Fruit fly (Drosophila melanogaster) whole organism, wandering third instar larva: ENCODE results near the gene Calx.
A peak's percentile ranks its signal among the peaks of the same experiment; 100 is the strongest.

Source experiments
- Abd-B ChIP-seq: fragments of >200 bp; optimal IDR thresholded peaks from 2 replicates; lab custom pipeline; 2017; ENCODE audit warnings: missing biosample characterization, missing genetic modification characterization
- CG32264 ChIP-seq: fragments of 200-800 bp; sonication (Bioruptor generic); optimal IDR thresholded peaks from 2 replicates; lab custom pipeline; 2016; ENCODE audit warnings: missing biosample characterization, missing genetic modification characterization
- CG9705 ChIP-seq: fragments of 200-800 bp; sonication (Bioruptor generic); optimal IDR thresholded peaks from 2 replicates; lab custom pipeline; 2018; ENCODE audit warnings: missing biosample characterization, mild to moderate bottlenecking, missing genetic modification characterization
- CrebA ChIP-seq: fragments of 200-800 bp; sonication (Bioruptor generic); optimal IDR thresholded peaks from 2 replicates; lab custom pipeline; 2016; ENCODE audit warnings: missing biosample characterization, mild to moderate bottlenecking, missing genetic modification characterization, borderline replicate concordance
- Dfd ChIP-seq: fragments of >200 bp; optimal IDR thresholded peaks from 2 replicates; lab custom pipeline; 2017; ENCODE audit warnings: missing biosample characterization, missing genetic modification characterization
- Dif ChIP-seq: fragments of 200-275, 200-300 bp; sonication (Bioruptor generic); optimal IDR thresholded peaks from 2 replicates; lab custom pipeline; 2018; ENCODE audit warnings: missing biosample characterization, missing genetic modification characterization; ENCODE audit not compliant: partially characterized antibody
- GATAd ChIP-seq: sonication (Bioruptor generic); optimal IDR thresholded peaks from 2 replicates; lab custom pipeline; 2016; ENCODE audit warnings: missing biosample characterization, missing genetic modification characterization
- Hnf4 ChIP-seq: fragments of 200-800 bp; sonication (Bioruptor generic); optimal IDR thresholded peaks from 2 replicates; lab custom pipeline; 2016; ENCODE audit warnings: missing biosample characterization, mild to moderate bottlenecking, missing genetic modification characterization
- Hr78 ChIP-seq: fragments of >200 bp; optimal IDR thresholded peaks from 2 replicates; lab custom pipeline; 2017; ENCODE audit warnings: missing biosample characterization, missing genetic modification characterization
- Hr83 ChIP-seq: fragments of 200-300 bp; sonication (Bioruptor generic); optimal IDR thresholded peaks from 2 replicates; lab custom pipeline; 2016; ENCODE audit warnings: missing biosample characterization, mild to moderate bottlenecking, missing genetic modification characterization, moderate library complexity; ENCODE audit not compliant: poor library complexity, severe bottlenecking
- Jra ChIP-seq: sonication (Bioruptor generic); optimal IDR thresholded peaks from 2 replicates; lab custom pipeline; 2016; ENCODE audit warnings: missing biosample characterization, missing genetic modification characterization
- Mio ChIP-seq: sonication (Bioruptor generic); optimal IDR thresholded peaks from 2 replicates; lab custom pipeline; 2016; ENCODE audit warnings: missing biosample characterization, missing genetic modification characterization
- Myc ChIP-seq: fragments of >200 bp; optimal IDR thresholded peaks from 2 replicates; lab custom pipeline; 2017
- N ChIP-seq: fragments of >200 bp; optimal IDR thresholded peaks from 2 replicates; lab custom pipeline; 2018; ENCODE audit warnings: missing biosample characterization, missing external identifiers, missing genetic modification characterization
- Rel ChIP-seq, 2 experiments: fragments of 200-800 bp; sonication (Bioruptor generic) in 1 of 2; optimal IDR thresholded peaks; 2 replicates in 1 of 2; 3 replicates in 1 of 2; lab custom pipeline; 2016 to 2019; ENCODE audit warnings: mild to moderate bottlenecking in 2 of 2, missing biosample characterization in 2 of 2, missing genetic modification characterization in 2 of 2, moderate library complexity in 1 of 2
- Sp1 ChIP-seq: fragments of 200-800 bp; sonication (Bioruptor generic); optimal IDR thresholded peaks from 3 replicates; lab custom pipeline; 2019; ENCODE audit warnings: missing biosample characterization, mild to moderate bottlenecking, missing genetic modification characterization, moderate library complexity
- Vsx2 ChIP-seq: fragments of 200-300, 225-300 bp; sonication (Bioruptor generic); optimal IDR thresholded peaks from 2 replicates; lab custom pipeline; 2018; ENCODE audit warnings: missing biosample characterization, missing genetic modification characterization; ENCODE audit not compliant: partially characterized antibody
- br ChIP-seq: fragments of 200-800 bp; sonication (Bioruptor generic); optimal IDR thresholded peaks from 2 replicates; lab custom pipeline; 2016; ENCODE audit warnings: missing biosample characterization, missing genetic modification characterization
- brk ChIP-seq: fragments of 200-800 bp; sonication (Bioruptor generic); optimal IDR thresholded peaks from 2 replicates; lab custom pipeline; 2016; ENCODE audit warnings: missing biosample characterization, mild to moderate bottlenecking, missing genetic modification characterization
- dl ChIP-seq, 2 experiments: fragments of 175-275, 200-275 bp in 1 of 2; fragments of 200-275 bp in 1 of 2; sonication (Bioruptor generic); optimal IDR thresholded peaks; lab custom pipeline; 2018; ENCODE audit warnings: mild to moderate bottlenecking in 2 of 2, missing biosample characterization in 2 of 2, missing genetic modification characterization in 2 of 2, moderate library complexity in 2 of 2; ENCODE audit not compliant: partially characterized antibody in 2 of 2, insufficient read depth in 1 of 2
- dsf ChIP-seq: sonication (Bioruptor generic); optimal IDR thresholded peaks from 2 replicates; lab custom pipeline; 2016; ENCODE audit warnings: missing biosample characterization, missing genetic modification characterization, borderline replicate concordance
- ey ChIP-seq: fragments of 200-800 bp; sonication (Bioruptor generic); optimal IDR thresholded peaks from 2 replicates; lab custom pipeline; 2016; ENCODE audit warnings: missing biosample characterization, missing genetic modification characterization
- fru ChIP-seq: fragments of 200-800 bp; sonication (Bioruptor generic); optimal IDR thresholded peaks from 3 replicates; lab custom pipeline; 2016; ENCODE audit warnings: missing biosample characterization, mild to moderate bottlenecking, missing genetic modification characterization
- jim ChIP-seq: fragments of 175-275, 200-325 bp; sonication (Bioruptor generic); optimal IDR thresholded peaks from 2 replicates; lab custom pipeline; 2016; ENCODE audit warnings: missing biosample characterization, mild to moderate bottlenecking, missing genetic modification characterization
- lola ChIP-seq: fragments of >200 bp; optimal IDR thresholded peaks from 2 replicates; lab custom pipeline; 2017; ENCODE audit warnings: missing biosample characterization, missing genetic modification characterization
- pan ChIP-seq: fragments of >200 bp; optimal IDR thresholded peaks from 2 replicates; lab custom pipeline; 2017
- psq ChIP-seq: fragments of 200-800 bp; sonication (Bioruptor generic); optimal IDR thresholded peaks from 3 replicates; lab custom pipeline; 2017; ENCODE audit warnings: missing biosample characterization, mild to moderate bottlenecking, missing genetic modification characterization, moderate library complexity
- sv ChIP-seq: fragments of 200-800 bp; sonication (Bioruptor generic); optimal IDR thresholded peaks from 3 replicates; lab custom pipeline; 2016; ENCODE audit warnings: missing biosample characterization, missing genetic modification characterization
- tai ChIP-seq: sonication (Bioruptor generic); optimal IDR thresholded peaks from 2 replicates; lab custom pipeline; 2016; ENCODE audit warnings: missing biosample characterization, missing genetic modification characterization
- usp ChIP-seq: fragments of >200 bp; optimal IDR thresholded peaks from 2 replicates; lab custom pipeline; 2017; ENCODE audit warnings: missing biosample characterization, missing genetic modification characterization
- woc ChIP-seq: sonication (Bioruptor generic); optimal IDR thresholded peaks from 2 replicates; lab custom pipeline; 2016; ENCODE audit warnings: missing biosample characterization, mild to moderate bottlenecking, missing genetic modification characterization

Gene Calx

DNA sequence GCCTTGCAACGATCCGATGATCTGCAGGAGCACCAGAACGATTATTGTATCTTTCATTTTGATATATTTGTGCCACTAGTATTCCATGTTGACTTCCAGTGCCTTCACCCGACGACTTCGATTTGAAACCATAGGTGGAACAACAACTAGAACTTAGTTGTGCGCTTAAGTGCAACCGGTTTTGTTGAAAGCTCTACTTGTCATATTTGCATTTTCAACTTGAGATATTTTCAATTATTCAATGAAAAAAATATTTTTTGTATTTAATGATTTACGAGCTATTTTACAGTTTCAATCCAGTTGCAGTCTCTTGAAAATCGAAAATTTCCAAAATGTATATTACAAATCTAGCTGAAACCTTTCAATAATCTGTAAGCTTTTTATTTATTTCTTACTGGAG lies 68.9 kb downstream of the Calx start, which contains the start of gene CG31207:
Gene CG31207 (minus strand): TSS at position 101 of the 400 bp plus-strand sequence.
- TF ChIP-seq CG32264 (GFP tag; lab: Kevin White, UChicago) = no peak
- TF ChIP-seq ey = no peak
- TF ChIP-seq br (GFP tag; lab: Kevin White, UChicago) = no peak
- TF ChIP-seq psq = no peak
- no peak for TF ChIP-seq lola (GFP tag; lab: Kevin White, UChicago)
- TF ChIP-seq woc (GFP tag; lab: Kevin White, UChicago) = no peak
- no peak for TF ChIP-seq CG9705
- TF ChIP-seq usp (GFP tag; lab: Kevin White, UChicago) = no peak
- no peak for TF ChIP-seq Sp1 (GFP tag; lab: Kevin White, UChicago)
- TF ChIP-seq sv (GFP tag; lab: Kevin White, UChicago) = no peak
- no peak for TF ChIP-seq brk (GFP tag; lab: Kevin White, UChicago)
- no peak for TF ChIP-seq Vsx2 (GFP tag; lab: Kevin White, UChicago)
- no peak for TF ChIP-seq tai (GFP tag; lab: Kevin White, UChicago)
- TF ChIP-seq N (GFP tag; lab: Kevin White, UChicago) = no peak
- no peak for TF ChIP-seq Hr78 (GFP tag; lab: Kevin White, UChicago)
- no peak for TF ChIP-seq Hr83
- TF ChIP-seq Dfd = no peak
- no peak for TF ChIP-seq dl (GFP tag; optimal IDR thresholded peaks at IDR 0.05; lab: Kevin White, UChicago; ENCODE audit: insufficient read depth in 1 of 2, partially characterized antibody in 2 of 2)
- no peak for TF ChIP-seq Jra (GFP tag; lab: Kevin White, UChicago)
- no peak for TF ChIP-seq Myc

DNA sequence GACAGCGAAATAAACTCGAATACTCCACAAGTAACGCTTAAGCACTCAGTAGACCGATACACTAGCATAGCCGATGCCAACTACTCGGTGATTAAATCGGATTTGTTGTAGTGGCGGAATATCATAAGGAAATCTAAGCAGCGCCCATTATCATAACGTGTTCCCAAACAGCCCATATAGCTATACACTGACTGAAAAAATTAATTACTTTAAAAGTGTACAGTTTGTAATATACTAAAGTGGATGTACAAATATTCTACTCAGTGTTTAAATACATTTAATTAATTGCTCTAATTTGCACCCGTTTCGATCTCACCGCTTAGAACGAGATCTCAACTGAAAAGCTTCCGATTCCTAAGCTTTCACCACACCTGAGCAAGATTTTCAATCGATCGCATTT lies 70.7 kb downstream of the Calx start, which contains the start of gene CG7079:
Gene CG7079 (minus strand): TSS at position 101 of the 400 bp plus-strand sequence.
- no peak for TF ChIP-seq br (GFP tag; lab: Kevin White, UChicago)
- no peak for TF ChIP-seq pan (lab: Kevin White, UChicago)
- no peak for TF ChIP-seq Vsx2 (GFP tag; lab: Kevin White, UChicago)
- no peak for TF ChIP-seq brk (GFP tag; lab: Kevin White, UChicago)
- TF ChIP-seq jim (GFP tag; lab: Kevin White, UChicago) = no peak
- no peak for TF ChIP-seq Mio (GFP tag; lab: Kevin White, UChicago)
- no peak for TF ChIP-seq Hnf4
- TF ChIP-seq dsf (GFP tag; lab: Kevin White, UChicago) = no peak
- no peak for TF ChIP-seq Dif (GFP tag; lab: Kevin White, UChicago)
- no peak for TF ChIP-seq usp (GFP tag; lab: Kevin White, UChicago)
- TF ChIP-seq Rel (GFP tag; optimal IDR thresholded peaks at IDR 0.05; lab: Kevin White, UChicago) = no peak
- no peak for TF ChIP-seq Rel (tag; optimal IDR thresholded peaks at IDR 0.05; lab: Kevin White, UChicago)
- TF ChIP-seq Dfd = no peak

DNA sequence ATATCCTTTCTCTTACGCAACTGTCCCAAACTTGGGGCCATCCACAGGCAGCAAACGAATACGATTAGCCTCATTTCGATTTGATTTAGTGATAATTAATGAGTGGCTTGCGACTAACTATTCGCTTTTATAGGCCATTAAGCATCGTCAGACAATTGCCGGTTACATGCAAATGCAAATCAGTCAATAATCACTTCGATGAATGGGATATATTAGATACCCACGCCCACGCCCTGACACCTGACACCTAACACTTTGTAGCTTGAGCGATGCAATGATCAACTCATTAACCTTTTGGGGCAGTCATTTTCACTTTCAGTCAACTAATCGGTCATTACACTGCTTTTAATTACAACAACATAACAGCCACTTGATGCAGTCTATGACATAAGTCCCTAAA lies 72.9 kb downstream of the Calx start, which contains the start of gene Jhbp15:
Gene Jhbp15 (minus strand): TSS at position 101 of the 400 bp plus-strand sequence.
- TF ChIP-seq Jra (GFP tag; lab: Kevin White, UChicago) (no peak), Sp1 (GFP tag; lab: Kevin White, UChicago) (no peak), CG32264 (GFP tag; lab: Kevin White, UChicago) (no peak), GATAd (GFP tag; lab: Kevin White, UChicago) (no peak), Abd-B (GFP tag; lab: Kevin White, UChicago) (no peak)

DNA sequence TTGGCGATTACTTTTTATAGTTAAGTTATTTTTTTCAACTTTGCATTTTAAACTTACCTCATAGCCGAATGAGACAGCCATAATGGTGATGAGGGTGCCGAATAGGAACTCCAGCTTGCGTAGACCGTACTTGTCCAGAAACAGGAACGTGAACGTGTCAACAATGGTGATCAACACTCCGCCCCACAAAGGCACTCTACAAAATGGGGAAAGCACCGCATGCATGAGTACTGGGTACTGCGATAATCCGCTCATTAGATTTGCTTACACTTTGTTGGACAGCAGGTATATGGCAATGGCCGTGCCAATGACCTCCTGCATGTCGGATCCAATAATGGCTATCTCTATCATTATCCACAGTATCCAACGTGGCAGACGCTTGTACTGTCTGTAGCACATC lies 79.5 kb downstream of the Calx start:
- TF ChIP-seq Jra (GFP tag; lab: Kevin White, UChicago) (no peak), Rel (GFP tag; optimal IDR thresholded peaks at IDR 0.05; lab: Kevin White, UChicago) (no peak), Rel (tag; optimal IDR thresholded peaks at IDR 0.05; lab: Kevin White, UChicago) (peak; percentile 94)

DNA sequence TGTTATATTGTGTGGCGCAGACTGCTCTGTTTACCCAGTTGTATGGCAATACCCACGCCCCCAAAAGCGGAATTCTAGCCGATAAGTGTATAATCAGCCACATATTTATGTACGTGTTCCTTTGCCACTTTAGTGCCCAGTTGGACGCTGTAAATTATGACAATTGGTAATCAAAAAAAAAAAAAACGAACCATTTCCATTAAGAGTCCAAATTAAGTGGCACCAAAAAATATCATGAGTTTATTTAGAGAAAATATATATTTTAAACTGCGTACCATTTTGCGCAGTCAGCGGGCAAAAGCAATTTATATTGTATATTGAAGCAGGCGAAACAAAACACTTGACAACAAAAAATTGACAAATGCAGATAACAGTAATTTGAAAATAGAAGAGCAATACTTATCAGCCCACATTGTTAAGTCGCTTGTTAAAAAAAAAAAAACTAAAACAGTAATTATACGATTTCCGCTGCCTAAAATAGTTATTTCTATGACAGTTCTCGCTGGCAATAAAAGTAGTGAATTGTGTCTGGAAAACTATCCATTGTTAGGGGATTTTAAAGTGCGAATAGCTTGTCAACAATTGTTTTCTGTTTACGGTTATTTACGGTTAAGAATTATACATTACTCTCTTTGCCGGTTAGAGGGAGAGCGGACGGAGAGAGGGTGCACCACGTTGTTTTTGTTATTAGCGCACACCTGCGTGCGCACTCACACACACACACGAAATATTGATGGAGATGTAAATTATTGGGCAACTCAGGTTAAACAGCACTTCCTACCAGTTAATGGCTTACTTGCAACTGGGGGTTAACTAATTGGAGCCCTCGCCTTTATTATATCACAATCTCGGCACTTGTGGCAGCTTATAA lies 81.7 kb downstream of the Calx start:
- no peak for TF ChIP-seq Vsx2 (GFP tag; lab: Kevin White, UChicago)
- peak; percentile 11 for TF ChIP-seq CrebA
- TF ChIP-seq brk (GFP tag; lab: Kevin White, UChicago) = peak; percentile 51
- no peak for TF ChIP-seq fru
- peak; percentile 2 for TF ChIP-seq Hnf4
